Worm (Caenorhabditis elegans) whole organism, young adult: ENCODE data around the gene sds-22.

Experiments used
- D2030.7 ChIP-seq: fragments of 200-800 bp; sonication (Bioruptor generic); IDR thresholded peaks from 2 replicates; pipeline ENCODE4 v1.3.6; 2022; ENCODE audit warnings: missing genetic modification reagents, missing genetic modification characterization, missing compliant biosample characterization
- F23B12.7 ChIP-seq: sonication (generic microtip); optimal IDR thresholded peaks from 2 replicates; lab custom pipeline; 2017; ENCODE audit warnings: missing genetic modification characterization, mild to moderate bottlenecking, missing compliant biosample characterization, antibody characterized with exemption, moderate library complexity; ENCODE audit not compliant: insufficient read depth
- F37B4.10 ChIP-seq: fragments of 200-800 bp; sonication (Bioruptor generic); IDR thresholded peaks from 2 replicates; pipeline ENCODE4 v1.3.6; 2022; ENCODE audit warnings: missing genetic modification characterization, missing compliant biosample characterization
- F39B2.1 ChIP-seq: fragments of 200-800 bp; sonication (Bioruptor generic); IDR thresholded peaks from 2 replicates; pipeline ENCODE4 v1.3.6; 2022; ENCODE audit warnings: missing genetic modification reagents, missing genetic modification characterization, missing compliant biosample characterization
- F52B5.7 ChIP-seq: sonication (generic microtip); optimal IDR thresholded peaks from 2 replicates; lab custom pipeline; 2016; ENCODE audit warnings: mild to moderate bottlenecking, missing genetic modification characterization, missing compliant biosample characterization
- K12H6.12 ChIP-seq: fragments of 200-800 bp; sonication (Bioruptor generic); optimal IDR thresholded peaks from 2 replicates; lab custom pipeline; 2018; ENCODE audit warnings: mild to moderate bottlenecking, missing genetic modification characterization, missing compliant biosample characterization
- Y56A3A.18 ChIP-seq: fragments of 200-800 bp; sonication (Bioruptor generic); IDR thresholded peaks from 2 replicates; pipeline ENCODE4 v1.3.6; 2022; ENCODE audit warnings: missing genetic modification reagents, missing genetic modification characterization, missing compliant biosample characterization
- aptf-2 ChIP-seq: fragments of 200-800 bp; sonication (Bioruptor generic); conservative IDR thresholded peaks from 2 replicates; pipeline ENCODE4 v1.3.6; 2022; ENCODE audit warnings: missing genetic modification reagents, missing genetic modification characterization, missing compliant biosample characterization
- aptf-3 ChIP-seq: fragments of 200-800 bp; sonication (Bioruptor generic); IDR thresholded peaks from 2 replicates; pipeline ENCODE4 v1.3.6; 2022; ENCODE audit warnings: missing genetic modification characterization, missing compliant biosample characterization
- attf-5 ChIP-seq: fragments of 200-800 bp; sonication (Bioruptor generic); optimal IDR thresholded peaks from 2 replicates; lab custom pipeline; 2018; ENCODE audit warnings: mild to moderate bottlenecking, missing genetic modification characterization, missing compliant biosample characterization
- attf-6 ChIP-seq: fragments of 200-800 bp; sonication (Bioruptor generic); IDR thresholded peaks from 2 replicates; pipeline ENCODE4 v1.3.6; 2022; ENCODE audit warnings: missing genetic modification reagents, missing genetic modification characterization, missing compliant biosample characterization
- bed-1 ChIP-seq: fragments of 200-800 bp; sonication (Bioruptor generic); IDR thresholded peaks from 2 replicates; pipeline ENCODE4 v1.3.6; 2022; ENCODE audit warnings: missing genetic modification reagents, missing genetic modification characterization, missing compliant biosample characterization
- ccch-3 ChIP-seq: fragments of 200-800 bp; sonication (Bioruptor generic); optimal IDR thresholded peaks from 2 replicates; lab custom pipeline; 2018; ENCODE audit warnings: mild to moderate bottlenecking, missing genetic modification characterization, missing compliant biosample characterization
- cebp-2 ChIP-seq: fragments of 200-800 bp; sonication (Bioruptor generic); IDR thresholded peaks from 2 replicates; pipeline ENCODE4 v1.3.6; 2022; ENCODE audit warnings: missing genetic modification characterization, missing compliant biosample characterization
- ceh-100 ChIP-seq: fragments of 200-800 bp; sonication (Bioruptor generic); IDR thresholded peaks from 2 replicates; pipeline ENCODE4 v1.3.6; 2022; ENCODE audit warnings: missing genetic modification reagents, missing genetic modification characterization, missing compliant biosample characterization
- ceh-27 ChIP-seq: fragments of 200-800 bp; sonication (Bioruptor generic); optimal IDR thresholded peaks from 2 replicates; lab custom pipeline; 2018; ENCODE audit warnings: mild to moderate bottlenecking, missing genetic modification characterization, moderate library complexity, missing compliant biosample characterization
- ceh-79 ChIP-seq: sonication (generic microtip); optimal IDR thresholded peaks from 2 replicates; lab custom pipeline; 2017; ENCODE audit warnings: mild to moderate bottlenecking, missing genetic modification characterization, missing compliant biosample characterization
- chd-7 ChIP-seq: sonication (generic microtip); optimal IDR thresholded peaks from 2 replicates; lab custom pipeline; 2016; ENCODE audit warnings: mild to moderate bottlenecking, missing genetic modification characterization, moderate library complexity, missing compliant biosample characterization
- dox-1 ChIP-seq: fragments of 200-800 bp; sonication (Bioruptor generic); IDR thresholded peaks from 2 replicates; pipeline ENCODE4 v1.3.6; 2022; ENCODE audit warnings: missing genetic modification reagents, missing genetic modification characterization, missing compliant biosample characterization
- egl-18 ChIP-seq: fragments of 200-800 bp; sonication (Bioruptor generic); IDR thresholded peaks from 2 replicates; pipeline ENCODE4 v1.3.6; 2022; ENCODE audit warnings: missing genetic modification reagents, missing genetic modification characterization, missing compliant biosample characterization
- egl-44 ChIP-seq: fragments of 200-800 bp; sonication (Bioruptor generic); IDR thresholded peaks from 2 replicates; pipeline ENCODE4 v1.3.6; 2022; ENCODE audit warnings: missing genetic modification reagents, missing genetic modification characterization, missing compliant biosample characterization
- fkh-3 ChIP-seq: sonication (generic microtip); optimal IDR thresholded peaks from 2 replicates; lab custom pipeline; 2016; ENCODE audit warnings: mild to moderate bottlenecking, missing genetic modification characterization, missing compliant biosample characterization
- hlh-26 ChIP-seq: fragments of 200-800 bp; sonication (Bioruptor generic); conservative IDR thresholded peaks from 2 replicates; pipeline ENCODE4 v1.3.6; 2022; ENCODE audit warnings: missing genetic modification reagents, missing genetic modification characterization, missing compliant biosample characterization
- hmg-1.2 ChIP-seq: fragments of 200-800 bp; sonication (Bioruptor generic); IDR thresholded peaks from 2 replicates; pipeline ENCODE4 v1.3.6; 2022; ENCODE audit warnings: missing genetic modification reagents, missing genetic modification characterization, missing compliant biosample characterization
- hrde-1 ChIP-seq: sonication (generic microtip); optimal IDR thresholded peaks from 2 replicates; lab custom pipeline; 2016; ENCODE audit warnings: missing genetic modification characterization, mild to moderate bottlenecking, missing compliant biosample characterization, moderate library complexity, missing genotype, missing genetic modification reagents, borderline replicate concordance
- lag-1 ChIP-seq: fragments of 200-800 bp; sonication (Bioruptor generic); IDR thresholded peaks from 2 replicates; pipeline ENCODE4 v1.3.6; 2022; ENCODE audit warnings: missing genetic modification reagents, missing genetic modification characterization, missing compliant biosample characterization
- let-607 ChIP-seq, 2 experiments: fragments of 200-800 bp in 1 of 2; sonication (Bioruptor generic) in 1 of 2; sonication (generic microtip) in 1 of 2; optimal IDR thresholded peaks; 2 replicates each; lab custom pipeline; 2016 to 2018; ENCODE audit warnings: mild to moderate bottlenecking in 2 of 2, missing compliant biosample characterization in 2 of 2, missing genetic modification characterization in 2 of 2, moderate library complexity in 2 of 2, missing genotype in 1 of 2
- lin-35 ChIP-seq, 3 experiments: fragments of 150-350 bp in 2 of 3; sonication (generic microtip) in 1 of 3; optimal IDR thresholded peaks; 2 replicates each; lab custom pipeline; 2014 to 2018; ENCODE audit warnings: missing biosample characterization in 3 of 3, missing genetic modification characterization in 3 of 3, missing genetic modification reagents in 3 of 3
- lir-1 ChIP-seq: fragments of 200-800 bp; sonication (Bioruptor generic); conservative IDR thresholded peaks from 2 replicates; pipeline ENCODE4 v1.3.6; 2022; ENCODE audit warnings: missing genetic modification reagents, missing genetic modification characterization, missing compliant biosample characterization
- madf-10 ChIP-seq: sonication (generic microtip); optimal IDR thresholded peaks from 2 replicates; lab custom pipeline; 2016; ENCODE audit warnings: mild to moderate bottlenecking, missing genetic modification characterization, missing compliant biosample characterization
- mcd-1 ChIP-seq: fragments of 200-800 bp; sonication (Bioruptor generic); IDR thresholded peaks from 2 replicates; pipeline ENCODE4 v1.3.6; 2022; ENCODE audit warnings: missing genetic modification reagents, missing genetic modification characterization, missing compliant biosample characterization
- nhr-179 ChIP-seq: sonication (generic microtip); optimal IDR thresholded peaks from 2 replicates; lab custom pipeline; 2016; ENCODE audit warnings: mild to moderate bottlenecking, missing genetic modification characterization, missing compliant biosample characterization
- nhr-90 ChIP-seq: sonication (generic microtip); optimal IDR thresholded peaks from 2 replicates; lab custom pipeline; 2016; ENCODE audit warnings: missing genotype, mild to moderate bottlenecking, missing genetic modification characterization, missing compliant biosample characterization
- pbrm-1 ChIP-seq: fragments of 200-800 bp; sonication (Bioruptor generic); IDR thresholded peaks from 2 replicates; pipeline ENCODE4 v1.3.6; 2022; ENCODE audit warnings: missing genetic modification reagents, missing genetic modification characterization, missing compliant biosample characterization
- repo-1 ChIP-seq: sonication (generic microtip); optimal IDR thresholded peaks from 2 replicates; lab custom pipeline; 2017; ENCODE audit warnings: mild to moderate bottlenecking, missing genetic modification characterization, missing compliant biosample characterization
- sea-2 ChIP-seq: fragments of 200-800 bp; sonication (Bioruptor generic); IDR thresholded peaks from 2 replicates; pipeline ENCODE4 v1.3.6; 2022; ENCODE audit warnings: missing genetic modification characterization, missing compliant biosample characterization
- snpc-1.1 ChIP-seq: sonication (generic microtip); optimal IDR thresholded peaks from 2 replicates; lab custom pipeline; 2017; ENCODE audit warnings: missing genetic modification characterization, mild to moderate bottlenecking, missing compliant biosample characterization, antibody characterized with exemption, moderate library complexity, missing genotype, missing genetic modification reagents; ENCODE audit not compliant: insufficient read depth
- snpc-1.3 ChIP-seq: sonication (generic microtip); optimal IDR thresholded peaks from 2 replicates; lab custom pipeline; 2017; ENCODE audit warnings: missing genetic modification characterization, mild to moderate bottlenecking, missing compliant biosample characterization, antibody characterized with exemption, moderate library complexity, missing genotype, missing genetic modification reagents; ENCODE audit not compliant: insufficient read depth
- somi-1 ChIP-seq: fragments of 200-800 bp; sonication (Bioruptor generic); optimal IDR thresholded peaks from 2 replicates; lab custom pipeline; 2018; ENCODE audit warnings: mild to moderate bottlenecking, missing genetic modification characterization, missing compliant biosample characterization
- sptf-2 ChIP-seq: fragments of 200-800 bp; sonication (Bioruptor generic); optimal IDR thresholded peaks from 2 replicates; lab custom pipeline; 2018; ENCODE audit warnings: mild to moderate bottlenecking, missing genetic modification characterization, missing compliant biosample characterization
- tbp1 ChIP-seq: fragments of 200-800 bp; sonication (Bioruptor generic); optimal IDR thresholded peaks from 2 replicates; lab custom pipeline; 2018; ENCODE audit warnings: mild to moderate bottlenecking, missing genetic modification characterization, missing compliant biosample characterization
- tbx-9 ChIP-seq: sonication (generic microtip); optimal IDR thresholded peaks from 2 replicates; lab custom pipeline; 2016; ENCODE audit warnings: borderline replicate concordance, missing genetic modification characterization, inconsistent platforms, missing compliant biosample characterization
- tlf-1 ChIP-seq: fragments of 200-800 bp; sonication (Bioruptor generic); optimal IDR thresholded peaks from 2 replicates; lab custom pipeline; 2018; ENCODE audit warnings: mild to moderate bottlenecking, missing genetic modification characterization, missing compliant biosample characterization
- unc-62 ChIP-seq: fragments of 150-350 bp; optimal IDR thresholded peaks from 2 replicates; lab custom pipeline; 2014; ENCODE audit warnings: missing biosample characterization, missing genetic modification reagents, missing genetic modification characterization
- xnd-1 ChIP-seq: sonication (generic microtip); optimal IDR thresholded peaks from 2 replicates; lab custom pipeline; 2016; ENCODE audit warnings: missing genotype, missing genetic modification reagents, missing genetic modification characterization, missing compliant biosample characterization
- zfh-2 ChIP-seq: fragments of 200-800 bp; sonication (Bioruptor generic); conservative IDR thresholded peaks from 2 replicates; pipeline ENCODE4 v1.3.6; 2022; ENCODE audit warnings: missing genetic modification reagents, missing genetic modification characterization, missing compliant biosample characterization
- ztf-26 ChIP-seq: sonication (generic microtip); optimal IDR thresholded peaks from 2 replicates; lab custom pipeline; 2017; ENCODE audit warnings: missing genetic modification characterization, missing compliant biosample characterization
- ztf-6 ChIP-seq: fragments of 200-800 bp; sonication (Bioruptor generic); IDR thresholded peaks from 2 replicates; pipeline ENCODE4 v1.3.6; 2022; ENCODE audit warnings: missing genetic modification reagents, missing genetic modification characterization, missing compliant biosample characterization

The sds-22 gene

ce11 chrII:7870632-7871031, 12.4 kb downstream of the sds-22 start:
- peak; percentile 12 for TF ChIP-seq hrde-1
- TF ChIP-seq pbrm-1, result peak; percentile 63; the same call in 1 of the 2 replicates
- TF ChIP-seq ztf-6 (GFP tag; lab: Robert Waterston, UW), result no peak
- TF ChIP-seq aptf-2 (GFP tag; lab: Robert Waterston, UW), result no peak
- TF ChIP-seq F39B2.1 (GFP tag; lab: Robert Waterston, UW), result no peak
- no peak for TF ChIP-seq somi-1 (GFP tag; lab: Kevin White, UChicago)
- 0 out of 2 replicates have a peak, but pooled peaks have one; percentile 7 for TF ChIP-seq dox-1 (GFP tag; lab: Robert Waterston, UW)
- no peak for TF ChIP-seq sptf-2 (GFP tag; lab: Kevin White, UChicago)
- TF ChIP-seq let-607 (tag; optimal IDR thresholded peaks at IDR 0.05; lab: Kevin White, UChicago), result no peak
- peak; percentile 65 for TF ChIP-seq attf-5
- TF ChIP-seq ztf-26 (tag; lab: Kevin White, UChicago), result no peak
- TF ChIP-seq cebp-2 (GFP tag; lab: Robert Waterston, UW), result no peak
- no peak for TF ChIP-seq repo-1 (tag; lab: Kevin White, UChicago)
- no peak for TF ChIP-seq egl-44
- peak; percentile 42; the same call in 1 of the 2 replicates for TF ChIP-seq hmg-1.2 (GFP tag; lab: Robert Waterston, UW)
- no peak for TF ChIP-seq lir-1 (GFP tag; lab: Robert Waterston, UW)
- TF ChIP-seq zfh-2 (GFP tag; lab: Robert Waterston, UW), result no peak
- TF ChIP-seq snpc-1.1 (tag; lab: Kevin White, UChicago), result no peak
- TF ChIP-seq sea-2 (GFP tag; lab: Robert Waterston, UW), result no peak
- no peak for TF ChIP-seq fkh-3 (tag; lab: Kevin White, UChicago)
- no peak for TF ChIP-seq aptf-3 (GFP tag; lab: Robert Waterston, UW)
- no peak for TF ChIP-seq nhr-90 (tag; lab: Kevin White, UChicago)
- TF ChIP-seq F52B5.7 (tag; lab: Kevin White, UChicago), result no peak
- peak; percentile 32 for TF ChIP-seq tlf-1 (GFP tag; lab: Kevin White, UChicago)
- no peak for TF ChIP-seq tbx-9 (tag; lab: Kevin White, UChicago)
- TF ChIP-seq nhr-179 (tag; lab: Kevin White, UChicago), result no peak
- TF ChIP-seq egl-18 (GFP tag; lab: Robert Waterston, UW), result no peak
- TF ChIP-seq F37B4.10 (GFP tag; lab: Robert Waterston, UW), result no peak
- TF ChIP-seq chd-7 (tag; lab: Kevin White, UChicago), result no peak
- TF ChIP-seq ccch-3 (GFP tag; lab: Kevin White, UChicago), result no peak
- TF ChIP-seq xnd-1, result peak; percentile 33
- TF ChIP-seq madf-10, result no peak
- peak; percentile 20 for TF ChIP-seq tbp1
- TF ChIP-seq bed-1 (GFP tag; lab: Robert Waterston, UW), result no peak
- no peak for TF ChIP-seq ceh-27 (GFP tag; lab: Kevin White, UChicago)
- TF ChIP-seq unc-62 (GFP tag; lab: Kevin White, UChicago), result no peak
- 0 out of 2 replicates have a peak, but pooled peaks have one; percentile 37 for TF ChIP-seq Y56A3A.18 (GFP tag; lab: Robert Waterston, UW)
- TF ChIP-seq F23B12.7, result no peak
- peak; percentile 33; the same call in 1 of the 2 replicates for TF ChIP-seq D2030.7 (GFP tag; lab: Robert Waterston, UW)
- no peak for TF ChIP-seq lag-1 (GFP tag; lab: Robert Waterston, UW)
- no peak for TF ChIP-seq snpc-1.3 (tag; lab: Kevin White, UChicago)
- TF ChIP-seq ceh-79 (tag; lab: Kevin White, UChicago), result no peak
- peak; percentile 31 for TF ChIP-seq K12H6.12 (tag; lab: Kevin White, UChicago)
- no peak for TF ChIP-seq hlh-26 (GFP tag; lab: Robert Waterston, UW)
- peak; percentile 49; the same call in 1 of the 2 replicates for TF ChIP-seq ceh-100 (GFP tag; lab: Robert Waterston, UW)
- TF ChIP-seq lin-35 (GFP tag; optimal IDR thresholded peaks at IDR 0.05; lab: Kevin White, UChicago), result no peak
- no peak for TF ChIP-seq attf-6
- TF ChIP-seq mcd-1 (GFP tag; lab: Robert Waterston, UW), result 0 out of 2 replicates have a peak, but pooled peaks have one; percentile 24
